Fruit fly (Drosophila melanogaster): ENCODE data around the gene Pmi.
A peak's percentile ranks its signal among the peaks of the same experiment; 100 is the strongest.

dm6 chr3L:5828684-5829083 is 48.8 kb downstream of the Pmi start:
- TF ChIP-seq CG31224 (GFP tag; IDR thresholded peaks at IDR 0.05) (no peak), CG33213 (GFP tag; optimal IDR thresholded peaks at IDR 0.05) (no peak), lab (GFP tag; optimal IDR thresholded peaks at IDR 0.05) (peak; percentile 18), CG9817 (tag; optimal IDR thresholded peaks at IDR 0.05) (no peak), her (GFP tag; optimal IDR thresholded peaks at IDR 0.05) (no peak), CG11695 (GFP tag; IDR thresholded peaks at IDR 0.05) (0 out of 3 replicates have a peak, but pooled peaks have one; percentile 11), NfI (GFP tag; optimal IDR thresholded peaks at IDR 0.05) (no peak), CG12391 (tag; optimal IDR thresholded peaks at IDR 0.05) (peak; percentile 15), Bdp1 (GFP tag; optimal IDR thresholded peaks at IDR 0.05) (no peak), usp (GFP tag; optimal IDR thresholded peaks at IDR 0.05) (no peak), CrebB (tag; optimal IDR thresholded peaks at IDR 0.05) (no peak), seq (GFP tag; IDR thresholded peaks at IDR 0.05) (0 out of 2 replicates have a peak, but pooled peaks have one; percentile 14)

Data from whole organism, embryonic.